Fruit fly (Drosophila melanogaster): Measurements from ENCODE around the gene Cyp4ac1.
A peak's percentile ranks its signal among the peaks of the same experiment; 100 is the strongest.

Gene Cyp4ac1

dm6 chr2L:5305240-5305875 lies 41.6 kb downstream of the Cyp4ac1 start:
- TF ChIP-seq CG10348 (GFP tag; IDR thresholded peaks at IDR 0.05) (no peak), EcR (GFP tag; optimal IDR thresholded peaks at IDR 0.05) (peak; percentile 96), CG8159 (tag; optimal IDR thresholded peaks at IDR 0.05) (no peak), CG13204 (GFP tag; optimal IDR thresholded peaks at IDR 0.05) (peak; percentile 96), fd96Ca (GFP tag; IDR thresholded peaks at IDR 0.05) (peak; percentile 40; the same call in 1 of the 3 replicates), Pif1A (GFP tag; optimal IDR thresholded peaks at IDR 0.05) (no peak), CG32121 (GFP tag; IDR thresholded peaks at IDR 0.05) (no peak), CG34367 (tag; optimal IDR thresholded peaks at IDR 0.05) (peak; percentile 4), gl (tag; optimal IDR thresholded peaks at IDR 0.05) (no peak), CG8301 (tag; optimal IDR thresholded peaks at IDR 0.05) (no peak), Snoo (tag; optimal IDR thresholded peaks at IDR 0.05) (peak; percentile 35), CG17806 (tag; optimal IDR thresholded peaks at IDR 0.05) (no peak), Pif1B (GFP tag; optimal IDR thresholded peaks at IDR 0.05) (peak; percentile 15), Ets98B (GFP tag; IDR thresholded peaks at IDR 0.05) (peak; percentile 8; the same call in 1 of the 2 replicates), CG12605 (GFP tag; IDR thresholded peaks at IDR 0.05) (peak; percentile 29; the same call in 1 of the 2 replicates)

- TF ChIP-seq EcR (GFP tag; optimal IDR thresholded peaks at IDR 0.05) (peak; percentile 97), D1 (tag; optimal IDR thresholded peaks at IDR 0.05) (no peak), CG4496 (GFP tag; IDR thresholded peaks at IDR 0.05) (peak; percentile 66), Pif1B (GFP tag; optimal IDR thresholded peaks at IDR 0.05) (no peak), CG32121 (GFP tag; IDR thresholded peaks at IDR 0.05) (peak; percentile 68), CG15710 (tag; optimal IDR thresholded peaks at IDR 0.05) (no peak), CG17806 (tag; optimal IDR thresholded peaks at IDR 0.05) (no peak), gl (tag; optimal IDR thresholded peaks at IDR 0.05) (no peak), fd96Ca (GFP tag; IDR thresholded peaks at IDR 0.05) (peak; percentile 57; the same call in 2 of the 3 replicates), CG13204 (GFP tag; optimal IDR thresholded peaks at IDR 0.05) (peak; percentile 63), CG8159 (tag; optimal IDR thresholded peaks at IDR 0.05) (no peak), Ets98B (GFP tag; IDR thresholded peaks at IDR 0.05) (0 out of 2 replicates have a peak, but pooled peaks have one; percentile 31), CG9948 (tag; optimal IDR thresholded peaks at IDR 0.05) (no peak), rn (GFP tag; IDR thresholded peaks at IDR 0.05) (no peak), Pif1A (GFP tag; optimal IDR thresholded peaks at IDR 0.05) (no peak), Snoo (tag; optimal IDR thresholded peaks at IDR 0.05) (peak; percentile 16), CG14655 (GFP tag; optimal IDR thresholded peaks at IDR 0.05) (no peak), CG12605 (GFP tag; IDR thresholded peaks at IDR 0.05) (no peak), CG10348 (GFP tag; IDR thresholded peaks at IDR 0.05) (no peak), CG8301 (tag; optimal IDR thresholded peaks at IDR 0.05) (peak; percentile 12), CG34367 (tag; optimal IDR thresholded peaks at IDR 0.05) (no peak)
These were observed 42.7 kb downstream of the Cyp4ac1 start for dm6 chr2L:5306373-5306997.

- TF ChIP-seq CG34367 (tag; optimal IDR thresholded peaks at IDR 0.05) (no peak), CG4496 (GFP tag; IDR thresholded peaks at IDR 0.05) (no peak), CG10348 (GFP tag; IDR thresholded peaks at IDR 0.05) (no peak), CG13204 (GFP tag; optimal IDR thresholded peaks at IDR 0.05) (no peak), EcR (GFP tag; optimal IDR thresholded peaks at IDR 0.05) (no peak), CG15710 (tag; optimal IDR thresholded peaks at IDR 0.05) (no peak), fd96Ca (GFP tag; IDR thresholded peaks at IDR 0.05) (no peak), Pif1B (GFP tag; optimal IDR thresholded peaks at IDR 0.05) (no peak), CG8301 (tag; optimal IDR thresholded peaks at IDR 0.05) (no peak), CG12605 (GFP tag; IDR thresholded peaks at IDR 0.05) (no peak), CG9948 (tag; optimal IDR thresholded peaks at IDR 0.05) (no peak), CG8159 (tag; optimal IDR thresholded peaks at IDR 0.05) (no peak), Ets98B (GFP tag; IDR thresholded peaks at IDR 0.05) (no peak), CG17806 (tag; optimal IDR thresholded peaks at IDR 0.05) (no peak)
These were observed 45.6 kb downstream of the Cyp4ac1 start for dm6 chr2L:5309369-5309768.

- TF ChIP-seq Pif1A (GFP tag; optimal IDR thresholded peaks at IDR 0.05) (no peak), CG14655 (GFP tag; optimal IDR thresholded peaks at IDR 0.05) (no peak), CG12605 (GFP tag; IDR thresholded peaks at IDR 0.05) (0 out of 2 replicates have a peak, but pooled peaks have one; percentile 20), CG8159 (tag; optimal IDR thresholded peaks at IDR 0.05) (no peak)
These were observed 50.9 kb downstream of the Cyp4ac1 start, which contains the start of gene CG14024 for dm6 chr2L:5314630-5315159. Gene CG14024 (minus strand): TSS chr2L:5314895.
